Fruit fly (Drosophila melanogaster): ENCODE measurements around the gene Nepl19.

Gene Nepl19

dm6 chr3R:28858241-28858647 is 21.7 kb downstream of the Nepl19 start (continued):
- TF ChIP-seq sim (GFP tag; IDR thresholded peaks at IDR 0.05) = no peak
- no peak for TF ChIP-seq mam (GFP tag; optimal IDR thresholded peaks at IDR 0.05)
- TF ChIP-seq Myb (GFP tag; optimal IDR thresholded peaks at IDR 0.05) = no peak
- peak; percentile 4 for TF ChIP-seq CTCF (GFP tag; optimal IDR thresholded peaks at IDR 0.05)
- no peak for TF ChIP-seq Vsx1 (GFP tag; optimal IDR thresholded peaks at IDR 0.05)
- TF ChIP-seq slbo (GFP tag; IDR thresholded peaks at IDR 0.05) = no peak
- TF ChIP-seq cg (GFP tag; optimal IDR thresholded peaks at IDR 0.05) = peak; percentile 81
- TF ChIP-seq CG12299 (tag; optimal IDR thresholded peaks at IDR 0.05) = no peak
- no peak for TF ChIP-seq E2f2 (GFP tag; IDR thresholded peaks at IDR 0.05)
- TF ChIP-seq C15 (GFP tag; IDR thresholded peaks at IDR 0.05) = no peak
- TF ChIP-seq ftz-f1 (GFP tag; optimal IDR thresholded peaks at IDR 0.05) = no peak
- TF ChIP-seq fd64A (GFP tag; optimal IDR thresholded peaks at IDR 0.05) = no peak
- TF ChIP-seq eve (GFP tag; optimal IDR thresholded peaks at IDR 0.05) = no peak
- TF ChIP-seq nerfin-1 (tag; optimal IDR thresholded peaks at IDR 0.05) = no peak
- no peak for TF ChIP-seq CG13775 (GFP tag; optimal IDR thresholded peaks at IDR 0.05)
- TF ChIP-seq z (GFP tag; IDR thresholded peaks at IDR 0.05) = peak; percentile 44; the same call in 1 of the 3 replicates
- TF ChIP-seq Dll (GFP tag; IDR thresholded peaks at IDR 0.05; ENCODE audit: partially characterized antibody) = peak; percentile 10; the same call in 1 of the 4 replicates
- no peak for TF ChIP-seq gro (GFP tag; optimal IDR thresholded peaks at IDR 0.05)
- TF ChIP-seq bsh (GFP tag; optimal IDR thresholded peaks at IDR 0.05) = peak in 1 of 2 experiments; percentile 90
- no peak for TF ChIP-seq shn (GFP tag; optimal IDR thresholded peaks at IDR 0.05)
- TF ChIP-seq tgo (GFP tag; IDR thresholded peaks at IDR 0.05) = no peak
- TF ChIP-seq CG1603 (tag; optimal IDR thresholded peaks at IDR 0.05) = no peak
- no peak for TF ChIP-seq CG2129 (GFP tag; IDR thresholded peaks at IDR 0.05; ENCODE audit: partially characterized antibody)
- peak; percentile 87 for TF ChIP-seq CG4424 (GFP tag; optimal IDR thresholded peaks at IDR 0.05)
- no peak for TF ChIP-seq CG10959 (GFP tag; IDR thresholded peaks at IDR 0.05)
- TF ChIP-seq CG18011 (GFP tag; optimal IDR thresholded peaks at IDR 0.05) = no peak
- TF ChIP-seq CG11504 (tag; optimal IDR thresholded peaks at IDR 0.05) = no peak
- no peak for TF ChIP-seq CG17912 (GFP tag; optimal IDR thresholded peaks at IDR 0.05)
- TF ChIP-seq disco-r (GFP tag; optimal IDR thresholded peaks at IDR 0.05) = no peak
- no peak for TF ChIP-seq CG4404 (GFP tag; IDR thresholded peaks at IDR 0.05)
- no peak for TF ChIP-seq CG10274 (GFP tag; optimal IDR thresholded peaks at IDR 0.05)
- no peak for TF ChIP-seq ara (GFP tag; IDR thresholded peaks at IDR 0.05)
- no peak for TF ChIP-seq Dfd (GFP tag; optimal IDR thresholded peaks at IDR 0.05)

dm6 chr3R:28857287-28858024 is 22.5 kb downstream of the Nepl19 start:
- TF ChIP-seq sqz (GFP tag; optimal IDR thresholded peaks at IDR 0.05) (no peak), CkIIα-i1 (GFP tag; IDR thresholded peaks at IDR 0.05) (no peak), CG4424 (GFP tag; optimal IDR thresholded peaks at IDR 0.05) (peak; percentile 37), CG15696 (tag; optimal IDR thresholded peaks at IDR 0.05) (peak; percentile 1), MBD-R2 (GFP tag; IDR thresholded peaks at IDR 0.05) (no peak), CG17385 (GFP tag; optimal IDR thresholded peaks at IDR 0.05) (peak; percentile 51), PHDP (tag; optimal IDR thresholded peaks at IDR 0.05) (peak; percentile 42), ac (GFP tag; optimal IDR thresholded peaks at IDR 0.05) (no peak), mld (GFP tag; IDR thresholded peaks at IDR 0.05; ENCODE audit: partially characterized antibody) (no peak), Oli (tag; optimal IDR thresholded peaks at IDR 0.05) (peak; percentile 49), CG8281 (tag; optimal IDR thresholded peaks at IDR 0.05) (no peak), CG10959 (GFP tag; IDR thresholded peaks at IDR 0.05) (0 out of 2 replicates have a peak, but pooled peaks have one; percentile 27), exex (tag; optimal IDR thresholded peaks at IDR 0.05) (no peak), chif (GFP tag; optimal IDR thresholded peaks at IDR 0.05) (peak; percentile 18 to 63), Bdp1 (GFP tag; optimal IDR thresholded peaks at IDR 0.05) (no peak), HLH3B (GFP tag; IDR thresholded peaks at IDR 0.05) (peak; percentile 56), Blimp-1 (GFP tag; optimal IDR thresholded peaks at IDR 0.05) (peak; percentile 56), CG15011 (GFP tag; optimal IDR thresholded peaks at IDR 0.05) (no peak), ewg (GFP tag; optimal IDR thresholded peaks at IDR 0.05) (peak; percentile 35), sr (GFP tag; IDR thresholded peaks at IDR 0.05) (no peak)

Data from whole organism, embryonic.